Worm (Caenorhabditis elegans) whole organism, early embryonic: ENCODE results near the gene Y22D7AR.3.

ENCODE experiments used
- B0310.2 ChIP-seq: sonication (generic microtip); optimal IDR thresholded peaks from 2 replicates; lab custom pipeline; 2016; ENCODE audit warnings: mild to moderate bottlenecking, missing genetic modification characterization, missing compliant biosample characterization
- aly-1 ChIP-seq: sonication (generic microtip); optimal IDR thresholded peaks from 2 replicates; lab custom pipeline; 2016; ENCODE audit warnings: missing genetic modification characterization, missing compliant biosample characterization
- ama-1 ChIP-seq: fragments of 150-350 bp; optimal IDR thresholded peaks from 2 replicates; lab custom pipeline; 2014
- ceh-36 ChIP-seq: sonication (generic microtip); optimal IDR thresholded peaks from 2 replicates; lab custom pipeline; 2016; ENCODE audit warnings: missing genetic modification characterization, inconsistent platforms, missing compliant biosample characterization
- ets-7 ChIP-seq: sonication (generic microtip); optimal IDR thresholded peaks from 2 replicates; lab custom pipeline; 2016; ENCODE audit warnings: missing genotype, missing genetic modification characterization, missing compliant biosample characterization
- flt-1 ChIP-seq: fragments of 200-800 bp; sonication (Bioruptor generic); IDR thresholded peaks from 2 replicates; pipeline ENCODE4 v1.3.6; 2022; ENCODE audit warnings: missing genetic modification characterization, missing compliant biosample characterization
- hmg-4 ChIP-seq: fragments of 200-800 bp; sonication (Bioruptor generic); optimal IDR thresholded peaks from 2 replicates; lab custom pipeline; 2018; ENCODE audit warnings: mild to moderate bottlenecking, missing genetic modification characterization, missing compliant biosample characterization
- hnd-1 ChIP-seq: sonication (generic microtip); optimal IDR thresholded peaks from 2 replicates; lab custom pipeline; 2016; ENCODE audit warnings: missing genetic modification characterization, missing compliant biosample characterization
- scrt-1 ChIP-seq: fragments of 200-800 bp; sonication (Bioruptor generic); IDR thresholded peaks from 2 replicates; pipeline ENCODE4 v1.3.6; 2022; ENCODE audit warnings: missing genetic modification characterization, missing compliant biosample characterization
- tbx-11 ChIP-seq: fragments of 200-800 bp; sonication (Bioruptor generic); IDR thresholded peaks from 2 replicates; pipeline ENCODE4 v1.3.6; 2022; ENCODE audit warnings: missing genetic modification characterization, missing compliant biosample characterization
- tra-4 ChIP-seq: sonication (generic microtip); optimal IDR thresholded peaks from 2 replicates; lab custom pipeline; 2017; ENCODE audit warnings: missing genetic modification characterization, missing compliant biosample characterization

DNA sequence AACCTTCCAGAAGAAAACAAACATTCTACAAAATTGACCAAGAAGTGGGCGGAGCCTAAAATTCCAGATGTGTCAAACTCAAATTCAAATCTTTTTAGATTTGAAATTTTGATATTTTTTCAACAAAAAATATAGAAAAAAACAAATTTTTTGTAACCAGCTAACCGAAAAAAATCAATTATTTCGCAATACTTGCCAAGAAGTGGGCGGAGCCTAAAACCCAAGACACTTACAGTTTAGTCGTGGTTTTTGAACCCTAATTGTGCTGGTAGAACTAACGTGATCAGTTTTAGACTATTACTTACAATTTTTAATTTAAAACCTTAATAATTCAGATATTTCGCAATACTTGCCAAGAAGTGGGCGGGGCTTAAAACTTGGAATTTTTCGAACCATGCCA is 7.7 kb upstream of the Y22D7AR.3 start:
- no peak for TF ChIP-seq ama-1 (lab: Kevin White, UChicago)
- no peak for TF ChIP-seq hnd-1 (tag; lab: Kevin White, UChicago)
- TF ChIP-seq aly-1 (tag; lab: Kevin White, UChicago): no peak
- TF ChIP-seq B0310.2 (tag; lab: Kevin White, UChicago): no peak
- no peak for TF ChIP-seq tbx-11 (GFP tag; lab: Robert Waterston, UW)
- no peak for TF ChIP-seq tra-4 (tag; lab: Kevin White, UChicago)
- no peak for TF ChIP-seq ceh-36 (tag; lab: Kevin White, UChicago)
- TF ChIP-seq ets-7 (tag; lab: Kevin White, UChicago): no peak
- no peak for TF ChIP-seq flt-1 (GFP tag; lab: Robert Waterston, UW)
- no peak for TF ChIP-seq scrt-1
- TF ChIP-seq hmg-4 (GFP tag; lab: Kevin White, UChicago): no peak
